Worm (Caenorhabditis elegans): ENCODE data around the gene T26H5.14.

Gene T26H5.14

DNA sequence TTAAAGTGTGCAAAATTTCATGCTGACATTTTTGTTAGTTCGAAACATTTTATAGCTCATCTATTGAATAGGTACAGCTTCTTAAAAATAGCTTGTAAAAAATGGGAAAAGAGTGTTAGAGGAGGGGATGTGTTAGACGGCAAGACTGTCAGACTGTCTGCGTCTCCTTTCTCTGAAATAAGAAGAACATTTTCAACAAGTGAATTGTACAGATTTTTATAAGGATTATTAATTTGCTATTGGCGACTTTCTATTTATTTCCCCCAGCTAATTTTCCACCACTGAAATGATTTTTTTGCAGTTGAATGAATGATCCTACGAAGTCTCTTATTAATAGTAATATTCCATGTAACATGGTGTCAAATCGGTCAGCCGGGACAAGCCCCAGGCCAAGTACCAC, 49.5 kb downstream of the T26H5.14 start, which contains the start of gene C06B8.7:
TSS of gene C06B8.7 (plus strand) at position 301 of the 400 bp plus-strand sequence.
- TF ChIP-seq him-1 (tag; optimal IDR thresholded peaks at IDR 0.05) = no peak
- no peak for TF ChIP-seq dao-5 (tag; optimal IDR thresholded peaks at IDR 0.05)
- TF ChIP-seq W03F9.2 (tag; optimal IDR thresholded peaks at IDR 0.05) = no peak

DNA sequence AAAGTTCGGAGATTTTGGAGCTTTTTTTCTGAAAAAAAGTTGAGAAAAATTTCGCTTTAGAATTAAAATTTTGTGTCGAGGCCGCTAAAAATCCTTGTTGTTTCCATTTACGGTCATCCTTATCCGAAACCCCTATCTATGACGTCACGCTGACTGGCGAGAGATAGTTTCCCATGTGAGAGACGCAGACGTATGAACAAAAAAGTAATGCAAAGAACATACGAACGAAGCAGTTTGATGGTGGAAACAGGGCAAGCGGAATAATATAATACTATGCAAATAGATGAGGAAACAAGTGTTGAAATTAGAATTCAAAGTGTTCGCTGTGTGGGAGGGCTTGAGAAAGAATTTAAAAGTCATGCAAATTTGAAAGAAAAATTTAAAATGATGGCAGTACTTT, 50.1 kb downstream of the T26H5.14 start:
- TF ChIP-seq W03F9.2 (tag; optimal IDR thresholded peaks at IDR 0.05) (no peak), him-1 (tag; optimal IDR thresholded peaks at IDR 0.05) (no peak), dao-5 (tag; optimal IDR thresholded peaks at IDR 0.05) (no peak)

Measured in whole organism, L4/young adult.